Fruit fly (Drosophila melanogaster) whole organism, wandering third instar larva: ENCODE data around the gene Cog2.
A peak's percentile ranks its signal among the peaks of the same experiment; 100 is the strongest.

Experiments used
- Hnf4 ChIP-seq: fragments of 200-800 bp; sonication (Bioruptor generic); optimal IDR thresholded peaks from 2 replicates; lab custom pipeline; 2016; ENCODE audit warnings: missing biosample characterization, mild to moderate bottlenecking, missing genetic modification characterization
- br ChIP-seq: fragments of 200-800 bp; sonication (Bioruptor generic); optimal IDR thresholded peaks from 2 replicates; lab custom pipeline; 2016; ENCODE audit warnings: missing biosample characterization, missing genetic modification characterization
- brk ChIP-seq: fragments of 200-800 bp; sonication (Bioruptor generic); optimal IDR thresholded peaks from 2 replicates; lab custom pipeline; 2016; ENCODE audit warnings: missing biosample characterization, mild to moderate bottlenecking, missing genetic modification characterization
- dl ChIP-seq, 2 experiments: fragments of 175-275, 200-275 bp in 1 of 2; fragments of 200-275 bp in 1 of 2; sonication (Bioruptor generic); optimal IDR thresholded peaks; lab custom pipeline; 2018; ENCODE audit warnings: mild to moderate bottlenecking in 2 of 2, missing biosample characterization in 2 of 2, missing genetic modification characterization in 2 of 2, moderate library complexity in 2 of 2; ENCODE audit not compliant: partially characterized antibody in 2 of 2, insufficient read depth in 1 of 2
- h ChIP-seq: fragments of 200-800 bp; sonication (Bioruptor generic); optimal IDR thresholded peaks from 3 replicates; lab custom pipeline; 2016; ENCODE audit warnings: missing biosample characterization, mild to moderate bottlenecking, missing genetic modification characterization
- psq ChIP-seq: fragments of 200-800 bp; sonication (Bioruptor generic); optimal IDR thresholded peaks from 3 replicates; lab custom pipeline; 2017; ENCODE audit warnings: missing biosample characterization, mild to moderate bottlenecking, missing genetic modification characterization, moderate library complexity
- sage ChIP-seq: fragments of 200-800 bp; sonication (Bioruptor generic); optimal IDR thresholded peaks from 2 replicates; lab custom pipeline; 2016; ENCODE audit warnings: missing biosample characterization, mild to moderate bottlenecking, missing genetic modification characterization

DNA sequence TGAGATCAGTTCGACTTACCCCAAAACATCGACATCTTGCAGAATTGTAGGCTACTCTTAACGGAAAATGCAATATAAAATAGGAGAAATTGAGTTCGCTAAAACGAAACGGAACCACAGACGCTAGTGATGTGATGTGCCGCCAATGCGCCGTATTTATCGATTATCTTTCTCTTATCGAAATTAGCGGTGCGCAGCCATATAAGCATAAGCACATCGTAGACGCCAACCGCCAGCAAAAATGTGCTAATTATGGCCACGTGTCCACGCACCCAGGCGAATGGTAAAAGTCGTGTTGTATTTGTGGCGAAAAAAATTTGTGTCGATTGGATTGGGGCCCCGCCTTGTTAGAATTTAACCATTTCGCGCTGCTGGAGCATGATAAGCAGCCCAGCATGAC lies 28.5 kb downstream of the Cog2 start, which contains the start of the genes Fkbp39 and Cyfip:
- TF ChIP-seq dl (GFP tag; optimal IDR thresholded peaks at IDR 0.05; lab: Kevin White, UChicago; ENCODE audit: insufficient read depth in 1 of 2, partially characterized antibody in 2 of 2): no peak
- no peak for TF ChIP-seq br
- TF ChIP-seq sage: no peak
- peak; percentile 4 for TF ChIP-seq psq (GFP tag; lab: Kevin White, UChicago)
- TF ChIP-seq Hnf4 (GFP tag; lab: Kevin White, UChicago): no peak
- no peak for TF ChIP-seq brk (GFP tag; lab: Kevin White, UChicago)
- no peak for TF ChIP-seq h (GFP tag; lab: Kevin White, UChicago)
